Fruit fly (Drosophila melanogaster): ENCODE results near the gene PH4alphaSG1.
A peak's percentile ranks its signal among the peaks of the same experiment; 100 is the strongest.

The PH4alphaSG1 gene

DNA sequence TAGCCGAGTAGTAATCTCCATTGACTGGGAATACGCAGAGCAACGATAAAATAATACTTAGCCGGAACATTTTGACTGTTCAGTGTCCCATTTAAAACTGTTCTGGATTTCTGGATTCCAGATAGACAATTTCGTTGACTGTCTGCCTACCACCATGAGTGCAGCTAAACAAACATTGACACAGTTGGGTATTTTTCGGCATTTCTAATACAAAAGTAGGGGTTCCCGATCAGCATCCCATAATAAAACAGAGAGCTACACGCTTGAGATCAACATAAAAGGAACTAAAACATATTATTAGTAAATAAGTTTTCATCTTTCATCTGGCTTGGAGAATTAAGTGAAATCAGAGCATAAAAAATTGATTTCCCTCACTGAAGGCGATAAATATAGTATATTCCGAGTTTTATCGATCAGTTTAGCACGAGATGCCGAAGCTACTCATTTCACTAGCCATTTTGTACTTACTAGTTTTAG is at the start of gene PH4alphaSG1, which contains the start of gene CG15539:
Gene PH4alphaSG1, minus strand, starts transcription at position 101 of the 477 bp plus-strand sequence.
Gene CG15539, plus strand, starts transcription at position 427 of the 477 bp plus-strand sequence.
- TF ChIP-seq Mio (GFP tag; optimal IDR thresholded peaks at IDR 0.05) (no peak), Sp1 (GFP tag; optimal IDR thresholded peaks at IDR 0.05) (no peak)

DNA sequence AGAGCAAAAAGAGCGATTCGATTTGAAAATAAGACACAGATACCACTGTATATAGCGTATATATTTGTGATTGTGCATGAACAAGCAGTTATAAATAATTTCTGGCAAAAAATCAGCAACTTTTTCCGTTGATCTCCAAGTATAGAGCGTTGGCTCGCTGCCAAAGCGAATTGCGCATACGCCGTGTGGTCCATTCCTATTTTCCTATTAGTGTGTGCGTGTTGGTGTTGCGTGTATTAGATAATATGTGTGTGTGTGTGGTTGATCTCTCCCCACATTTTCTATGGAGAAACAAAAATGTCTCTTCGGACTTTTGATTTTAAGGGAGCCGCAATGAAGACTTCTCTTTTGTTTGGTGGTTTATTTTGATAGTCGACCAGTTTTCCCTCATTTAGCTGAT is 47.1 kb upstream of the PH4alphaSG1 start:
- no peak for TF ChIP-seq rgr (GFP tag; optimal IDR thresholded peaks at IDR 0.05)
- no peak for TF ChIP-seq foxo (GFP tag; optimal IDR thresholded peaks at IDR 0.05)
- TF ChIP-seq lola (GFP tag; optimal IDR thresholded peaks at IDR 0.05): no peak
- no peak for TF ChIP-seq brk (GFP tag; optimal IDR thresholded peaks at IDR 0.05)
- no peak for TF ChIP-seq N (GFP tag; optimal IDR thresholded peaks at IDR 0.05)

DNA sequence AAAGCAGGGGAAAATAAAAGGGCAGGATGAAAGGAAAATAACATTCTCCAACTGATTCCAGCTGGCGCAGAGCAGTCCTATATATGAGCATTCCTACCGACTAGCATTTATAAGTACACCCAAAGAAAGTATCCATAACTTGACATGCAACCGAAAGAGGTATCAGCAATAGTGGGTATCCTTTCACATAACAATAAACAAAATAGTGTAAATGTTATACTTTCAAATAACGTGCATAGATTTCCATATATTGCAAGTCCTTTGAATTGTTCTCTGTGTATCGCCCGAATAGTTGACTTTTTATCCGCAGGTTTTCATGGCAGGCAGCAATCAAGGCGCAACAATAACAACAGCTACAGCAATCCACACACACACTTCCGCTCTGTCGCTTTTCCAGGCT is 44.6 kb upstream of the PH4alphaSG1 start:
- TF ChIP-seq br (GFP tag; optimal IDR thresholded peaks at IDR 0.05) (no peak), fru (GFP tag; optimal IDR thresholded peaks at IDR 0.05) (no peak), HLH106 (tag; optimal IDR thresholded peaks at IDR 0.05) (no peak), rgr (GFP tag; optimal IDR thresholded peaks at IDR 0.05) (no peak), ey (GFP tag; optimal IDR thresholded peaks at IDR 0.05) (no peak)

DNA sequence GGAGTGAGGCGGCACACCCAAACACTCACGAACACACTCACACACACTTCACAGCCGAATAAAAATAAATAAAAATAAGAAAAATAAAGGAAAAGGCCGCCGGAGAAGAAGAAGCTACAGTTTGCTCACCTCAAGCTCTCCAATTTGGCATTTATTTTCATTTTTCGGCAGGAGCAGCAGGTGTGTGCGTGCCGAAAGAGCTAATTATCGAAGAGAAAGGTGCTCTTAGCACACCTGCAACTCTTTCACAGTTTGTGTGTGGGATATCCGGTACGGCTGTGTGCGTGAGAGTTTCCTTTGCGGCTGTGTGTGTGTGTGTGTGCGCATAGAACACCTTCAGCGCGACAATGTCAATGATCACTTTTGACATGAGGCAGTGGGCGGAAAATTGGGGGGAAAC is 39.5 kb upstream of the PH4alphaSG1 start:
- no peak for TF ChIP-seq Hr78 (GFP tag; optimal IDR thresholded peaks at IDR 0.05)
- TF ChIP-seq Jra (GFP tag; optimal IDR thresholded peaks at IDR 0.05): no peak
- no peak for TF ChIP-seq CG9705 (GFP tag; optimal IDR thresholded peaks at IDR 0.05)
- TF ChIP-seq dsf (GFP tag; optimal IDR thresholded peaks at IDR 0.05; ENCODE audit: borderline replicate concordance): no peak

DNA sequence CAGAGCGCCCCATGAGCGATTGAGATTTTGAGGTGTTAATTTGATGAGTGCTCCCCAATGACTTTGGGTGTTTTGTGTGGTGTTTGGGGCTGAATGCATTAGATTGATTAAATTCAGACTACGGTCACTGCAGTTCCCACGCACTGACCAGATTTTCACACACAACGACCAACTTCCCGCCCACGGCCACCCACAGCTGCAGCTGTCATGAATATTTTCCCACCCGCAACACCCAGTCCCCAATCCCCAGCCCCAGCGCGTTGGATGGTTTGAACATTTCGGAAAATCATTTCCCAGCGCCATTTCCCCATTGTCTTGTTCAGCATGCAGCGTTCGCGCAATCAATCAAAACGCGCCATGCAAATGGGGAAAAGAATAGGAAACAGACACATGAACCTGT is 36.0 kb upstream of the PH4alphaSG1 start:
- TF ChIP-seq tai (GFP tag; optimal IDR thresholded peaks at IDR 0.05) (no peak), Mio (GFP tag; optimal IDR thresholded peaks at IDR 0.05) (no peak), dl (GFP tag; optimal IDR thresholded peaks at IDR 0.05; ENCODE audit: insufficient read depth in 1 of 2, partially characterized antibody in 2 of 2) (no peak)

DNA sequence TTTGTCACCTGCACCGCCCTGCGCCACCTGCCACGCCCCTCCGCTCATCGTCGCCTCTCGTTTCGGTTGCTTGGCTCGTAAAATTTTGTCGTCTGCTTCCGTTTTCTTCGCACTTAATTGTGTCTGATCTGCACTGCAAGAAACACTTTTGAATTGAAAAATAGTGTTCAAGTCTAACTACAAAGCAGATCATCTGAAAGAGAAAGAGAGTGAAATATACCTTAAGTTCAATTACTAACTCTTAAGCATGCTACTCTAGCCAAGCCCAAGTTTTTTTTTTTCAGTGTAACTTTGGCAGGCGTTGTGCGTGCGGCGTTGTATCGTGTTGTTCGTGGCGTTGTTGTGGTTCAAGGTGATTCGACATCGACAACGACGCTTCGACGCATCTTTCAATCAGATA is 34.7 kb upstream of the PH4alphaSG1 start:
- peak; percentile 54 for TF ChIP-seq br (GFP tag; optimal IDR thresholded peaks at IDR 0.05)
- no peak for TF ChIP-seq dsf (GFP tag; optimal IDR thresholded peaks at IDR 0.05; ENCODE audit: borderline replicate concordance)
- TF ChIP-seq foxo (GFP tag; optimal IDR thresholded peaks at IDR 0.05): peak in 1 of 2 experiments; percentile 51
- TF ChIP-seq psq (GFP tag; optimal IDR thresholded peaks at IDR 0.05): peak; percentile 1
- peak; percentile 60 for TF ChIP-seq rgr (GFP tag; optimal IDR thresholded peaks at IDR 0.05)
- TF ChIP-seq Hnf4 (GFP tag; optimal IDR thresholded peaks at IDR 0.05): peak; percentile 40
- peak; percentile 53 for TF ChIP-seq HLH106 (tag; optimal IDR thresholded peaks at IDR 0.05)
- no peak for TF ChIP-seq sage (GFP tag; optimal IDR thresholded peaks at IDR 0.05)
- peak; percentile 47 for TF ChIP-seq CG9705 (GFP tag; optimal IDR thresholded peaks at IDR 0.05)
- peak; percentile 62 for TF ChIP-seq h (GFP tag; optimal IDR thresholded peaks at IDR 0.05)
- TF ChIP-seq Dfd (GFP tag; optimal IDR thresholded peaks at IDR 0.05): no peak
- peak; percentile 80 for TF ChIP-seq sv (GFP tag; optimal IDR thresholded peaks at IDR 0.05)
- TF ChIP-seq Sp1 (GFP tag; optimal IDR thresholded peaks at IDR 0.05): peak; percentile 12
- peak; percentile 34 for TF ChIP-seq fru (GFP tag; optimal IDR thresholded peaks at IDR 0.05)
- TF ChIP-seq OdsH (GFP tag; optimal IDR thresholded peaks at IDR 0.05): peak; percentile 19
- TF ChIP-seq dmrt93B (GFP tag; optimal IDR thresholded peaks at IDR 0.05): peak; percentile 23
- TF ChIP-seq tai (GFP tag; optimal IDR thresholded peaks at IDR 0.05): no peak
- no peak for TF ChIP-seq Dif (GFP tag; optimal IDR thresholded peaks at IDR 0.05; ENCODE audit: partially characterized antibody)
- TF ChIP-seq usp (GFP tag; optimal IDR thresholded peaks at IDR 0.05): no peak
- TF ChIP-seq CrebA (GFP tag; optimal IDR thresholded peaks at IDR 0.05; ENCODE audit: borderline replicate concordance): no peak
- TF ChIP-seq Vsx2 (GFP tag; optimal IDR thresholded peaks at IDR 0.05; ENCODE audit: partially characterized antibody): no peak
- TF ChIP-seq N (GFP tag; optimal IDR thresholded peaks at IDR 0.05): no peak
- TF ChIP-seq jim (GFP tag; optimal IDR thresholded peaks at IDR 0.05): no peak
- TF ChIP-seq Abd-B (GFP tag; optimal IDR thresholded peaks at IDR 0.05): no peak
- TF ChIP-seq ey (GFP tag; optimal IDR thresholded peaks at IDR 0.05): peak; percentile 61

Data from whole organism, wandering third instar larva.